Worm (Caenorhabditis elegans): ENCODE data around the gene cgh-1.

Gene cgh-1

DNA sequence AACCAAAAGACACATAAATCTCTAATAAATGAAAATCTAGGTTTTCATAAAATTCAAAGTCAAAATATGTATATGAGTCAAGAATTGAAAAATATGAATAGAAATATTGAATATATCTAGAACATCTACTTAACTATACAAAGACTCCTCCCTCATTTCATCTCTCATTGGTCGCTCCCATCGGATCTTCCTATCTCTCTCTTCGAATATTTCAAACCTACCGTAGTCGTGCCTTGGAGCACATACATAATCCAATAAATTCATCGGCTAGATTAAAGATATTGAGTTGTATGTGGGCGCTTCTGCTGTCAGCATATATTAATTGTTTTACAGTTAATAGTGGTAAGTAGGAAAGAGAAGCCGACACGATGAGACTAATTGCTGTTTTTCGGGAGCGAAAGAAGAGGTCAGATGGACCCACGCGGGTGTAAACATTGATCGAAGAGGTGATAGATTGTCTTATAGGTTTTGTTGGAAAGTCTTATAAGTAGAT, 29.4 kb upstream of the cgh-1 start:
- no peak for TF ChIP-seq Y56A3A.18 (GFP tag; IDR thresholded peaks at IDR 0.05)

DNA sequence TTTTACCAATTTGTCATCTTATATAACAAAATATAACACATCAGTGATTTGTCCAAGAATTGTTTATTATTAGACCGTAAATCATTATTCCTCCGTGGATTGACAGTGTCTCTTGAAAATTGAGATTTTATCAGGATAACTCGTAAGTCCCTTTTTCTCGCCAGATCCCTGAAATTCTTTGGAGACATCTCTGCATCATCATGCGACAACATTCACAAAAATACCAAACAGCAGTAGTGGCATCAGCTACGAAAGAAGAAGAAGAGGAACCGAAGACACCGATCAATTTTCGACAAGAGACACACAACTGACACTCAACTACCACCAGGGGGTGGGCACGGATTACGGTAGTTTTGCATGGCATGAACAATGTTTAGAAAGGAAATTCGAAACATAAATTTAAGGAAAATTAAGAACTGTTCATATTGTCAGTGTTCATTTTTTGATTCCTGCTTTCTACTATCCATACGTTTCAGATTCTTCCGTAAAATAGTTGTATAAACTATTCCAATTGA, 27.3 kb upstream of the cgh-1 start:
- TF ChIP-seq ztf-25 (GFP tag; IDR thresholded peaks at IDR 0.05) (no peak), ets-4 (GFP tag; optimal IDR thresholded peaks at IDR 0.05) (no peak), egrh-3 (GFP tag; IDR thresholded peaks at IDR 0.05) (no peak), nfyb-1 (GFP tag; IDR thresholded peaks at IDR 0.05) (no peak), tbp1 (GFP tag; optimal IDR thresholded peaks at IDR 0.05) (no peak), dpl-1 (GFP tag; optimal IDR thresholded peaks at IDR 0.05) (no peak), repo-1 (tag; optimal IDR thresholded peaks at IDR 0.05) (no peak), D2030.7 (GFP tag; IDR thresholded peaks at IDR 0.05) (no peak), him-1 (tag; optimal IDR thresholded peaks at IDR 0.05) (no peak), rec-8 (tag; optimal IDR thresholded peaks at IDR 0.05) (no peak), rcor-1 (GFP tag; IDR thresholded peaks at IDR 0.05) (no peak), F33H1.4 (GFP tag; IDR thresholded peaks at IDR 0.05) (no peak), mxl-1 (tag; optimal IDR thresholded peaks at IDR 0.05) (no peak), snpc-1.1 (tag; optimal IDR thresholded peaks at IDR 0.05; ENCODE audit: insufficient read depth) (no peak), lin-26 (GFP tag; IDR thresholded peaks at IDR 0.05) (no peak), F37B4.10 (GFP tag; IDR thresholded peaks at IDR 0.05) (no peak), ekl-4 (GFP tag; IDR thresholded peaks at IDR 0.05) (no peak), F57C9.4 (tag; optimal IDR thresholded peaks at IDR 0.05) (no peak), Y67H2A.10 (GFP tag; conservative IDR thresholded peaks at IDR 0.05) (no peak), mel-28 (tag; optimal IDR thresholded peaks at IDR 0.05; ENCODE audit: borderline replicate concordance) (no peak)

DNA sequence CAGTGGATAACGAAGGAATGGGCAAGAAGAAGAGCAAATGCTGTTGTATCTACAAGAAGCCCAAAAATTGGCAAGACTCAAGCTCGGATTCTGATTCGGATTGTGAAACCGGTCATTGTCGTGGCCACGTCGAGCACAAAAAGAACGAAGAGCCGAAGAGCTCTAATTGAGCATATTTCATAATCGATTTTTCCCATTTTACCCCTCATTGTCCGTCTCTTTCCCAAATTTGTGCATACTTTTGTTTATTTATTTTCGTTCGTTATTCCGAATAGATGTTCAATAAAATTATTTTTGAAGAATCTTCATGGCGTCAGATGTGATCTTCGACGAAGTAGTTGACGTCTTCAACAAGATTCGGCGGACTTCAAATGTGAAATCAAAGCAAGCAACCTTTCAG, 23.5 kb upstream of the cgh-1 start, which contains the start of gene lig-4:
Gene lig-4 (plus strand): TSS at position 301 of the 400 bp plus-strand sequence.
- TF ChIP-seq attf-6 (GFP tag; IDR thresholded peaks at IDR 0.05) (no peak), nhr-179 (tag; optimal IDR thresholded peaks at IDR 0.05) (no peak), hmg-20 (GFP tag; IDR thresholded peaks at IDR 0.05) (no peak), madf-3 (GFP tag; IDR thresholded peaks at IDR 0.05) (no peak), F49E8.2 (tag; optimal IDR thresholded peaks at IDR 0.05; ENCODE audit: insufficient read depth) (no peak), ceh-100 (GFP tag; IDR thresholded peaks at IDR 0.05) (no peak), hsf-1 (GFP tag; IDR thresholded peaks at IDR 0.05) (no peak), efl-1 (GFP tag; optimal IDR thresholded peaks at IDR 0.05) (no peak), Y95B8A.8 (GFP tag; IDR thresholded peaks at IDR 0.05) (no peak), snpc-3.4 (tag; optimal IDR thresholded peaks at IDR 0.05) (no peak), F33H1.4 (GFP tag; IDR thresholded peaks at IDR 0.05) (no peak), madf-10 (tag; optimal IDR thresholded peaks at IDR 0.05) (no peak), ztf-3 (GFP tag; optimal IDR thresholded peaks at IDR 0.05) (no peak), cebp-1 (GFP tag; IDR thresholded peaks at IDR 0.05) (no peak), cebp-1 (tag; optimal IDR thresholded peaks at IDR 0.05) (no peak), lin-40 (tag; optimal IDR thresholded peaks at IDR 0.05) (no peak), ccch-3 (GFP tag; optimal IDR thresholded peaks at IDR 0.05) (no peak)
